Worm (Caenorhabditis elegans) whole organism, L4/young adult: ENCODE data around the gene lin-52.

Experiments used
- W03F9.2 ChIP-seq: fragments of 150-350 bp; optimal IDR thresholded peaks from 2 replicates; lab custom pipeline; 2014; ENCODE audit warnings: missing biosample characterization, missing genetic modification characterization
- dao-5 ChIP-seq: sonication (generic microtip); optimal IDR thresholded peaks from 2 replicates; lab custom pipeline; 2016; ENCODE audit warnings: missing genotype, missing genetic modification characterization, moderate library complexity, missing compliant biosample characterization
- him-1 ChIP-seq: sonication (generic microtip); optimal IDR thresholded peaks from 2 replicates; lab custom pipeline; 2016; ENCODE audit warnings: missing genotype, missing genetic modification reagents, missing genetic modification characterization, missing compliant biosample characterization

ce11 chrIII:9776323-9776722 is 48.2 kb downstream of the lin-52 start, which contains the start of gene usp-46:
- TF ChIP-seq W03F9.2 = no peak
- no peak for TF ChIP-seq him-1 (tag; lab: Kevin White, UChicago)
- no peak for TF ChIP-seq dao-5 (tag; lab: Kevin White, UChicago)
